Worm (Caenorhabditis elegans): ENCODE results near the gene clec-124.
"Not testable (repeated sequence)": the region's sequence is repeated elsewhere in the genome, so short reads cannot be mapped to it uniquely, and the experiment has no call there.

Gene clec-124

DNA sequence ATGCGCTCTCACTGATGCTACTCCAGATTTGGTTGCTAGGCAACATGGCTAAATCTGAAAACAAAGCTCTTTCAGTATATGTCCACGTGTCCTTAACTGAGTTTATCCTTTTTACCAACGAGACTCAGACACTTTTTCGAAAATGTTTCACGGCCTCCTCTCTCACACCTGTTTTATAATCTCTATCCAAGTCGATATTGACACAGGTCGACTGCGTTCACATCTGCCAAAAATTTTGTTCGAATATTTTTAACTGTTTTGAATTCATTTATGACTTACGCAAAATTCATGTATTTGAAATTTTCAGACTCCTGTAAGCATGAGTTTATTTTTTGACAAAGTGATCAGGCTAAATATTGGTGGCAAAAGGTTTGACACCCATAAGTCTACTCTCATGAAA, 33.7 kb upstream of the clec-124 start, which contains the start of gene ZC239.3:
ZC239.3 (plus strand) TSS at position 301 of the 400 bp plus-strand sequence.
- not testable (repeated sequence) for TF ChIP-seq cog-1 (tag; optimal IDR thresholded peaks at IDR 0.05); T22C8.4 (GFP tag; IDR thresholded peaks at IDR 0.05); klf-2 (GFP tag; conservative IDR thresholded peaks at IDR 0.05)

DNA sequence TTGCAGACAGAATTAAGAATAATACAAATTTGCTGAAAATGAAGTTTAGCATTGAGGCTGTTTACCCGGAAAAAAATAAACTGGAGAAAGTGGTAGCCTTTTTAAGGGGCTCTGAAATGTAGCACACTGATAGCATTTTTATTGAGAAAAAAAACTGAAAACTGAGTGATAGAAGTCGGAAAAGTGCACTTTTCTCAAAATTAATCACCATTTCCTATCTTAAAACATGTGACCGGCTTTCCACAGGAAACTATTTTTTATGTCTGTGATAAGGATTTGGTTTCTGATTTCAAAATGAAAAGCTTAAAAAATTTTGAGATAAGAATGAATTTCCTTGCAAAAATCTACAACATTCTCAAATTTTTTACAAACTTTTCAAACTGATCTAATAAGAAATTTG, 28.8 kb upstream of the clec-124 start, which contains the start of gene ZC239.22:
ZC239.22 (minus strand) TSS at position 101 of the 400 bp plus-strand sequence.
- TF ChIP-seq ref-1 (GFP tag; conservative IDR thresholded peaks at IDR 0.05) (no peak), tab-1 (GFP tag; IDR thresholded peaks at IDR 0.05) (no peak), cog-1 (tag; optimal IDR thresholded peaks at IDR 0.05) (no peak), flt-1 (GFP tag; IDR thresholded peaks at IDR 0.05) (no peak), T22C8.4 (GFP tag; IDR thresholded peaks at IDR 0.05) (no peak), ztf-23 (GFP tag; IDR thresholded peaks at IDR 0.05) (no peak), ztf-29 (GFP tag; IDR thresholded peaks at IDR 0.05) (no peak), klf-2 (GFP tag; conservative IDR thresholded peaks at IDR 0.05) (no peak), med-1 (GFP tag; optimal IDR thresholded peaks at IDR 0.05; ENCODE audit: insufficient read depth) (no peak)

DNA sequence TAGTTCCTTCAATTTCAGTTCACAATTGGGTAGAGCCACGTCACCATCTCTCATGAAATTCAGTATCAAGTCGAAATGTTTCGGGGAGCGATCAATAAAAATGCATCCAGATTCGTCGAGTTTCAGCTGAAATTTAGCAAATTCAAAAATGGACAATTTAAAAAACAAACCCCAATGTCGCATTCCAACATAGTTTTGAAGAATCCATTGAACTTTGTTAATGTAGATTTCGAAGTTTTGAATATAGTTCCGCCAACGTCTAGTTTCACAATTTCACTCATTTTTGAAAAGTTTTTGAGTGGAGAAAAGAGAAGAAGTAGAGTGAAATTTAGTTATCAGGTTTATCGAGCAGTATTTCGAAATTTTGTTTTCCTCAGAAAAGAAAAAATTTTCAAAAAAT, 27.8 kb upstream of the clec-124 start, which contains the start of gene ZC239.14:
ZC239.14 (minus strand) TSS at position 305 of the 400 bp plus-strand sequence.
- TF ChIP-seq ref-1 (GFP tag; conservative IDR thresholded peaks at IDR 0.05), result no peak
- TF ChIP-seq tab-1 (GFP tag; IDR thresholded peaks at IDR 0.05), result no peak
- TF ChIP-seq med-1 (GFP tag; optimal IDR thresholded peaks at IDR 0.05; ENCODE audit: insufficient read depth), result no peak
- TF ChIP-seq ztf-29 (GFP tag; IDR thresholded peaks at IDR 0.05), result no peak
- no peak for TF ChIP-seq ztf-23 (GFP tag; IDR thresholded peaks at IDR 0.05)
- no peak for TF ChIP-seq flt-1 (GFP tag; IDR thresholded peaks at IDR 0.05)
- no peak for TF ChIP-seq T22C8.4 (GFP tag; IDR thresholded peaks at IDR 0.05)
- TF ChIP-seq cog-1 (tag; optimal IDR thresholded peaks at IDR 0.05), result no peak
- no peak for TF ChIP-seq klf-2 (GFP tag; conservative IDR thresholded peaks at IDR 0.05)

DNA sequence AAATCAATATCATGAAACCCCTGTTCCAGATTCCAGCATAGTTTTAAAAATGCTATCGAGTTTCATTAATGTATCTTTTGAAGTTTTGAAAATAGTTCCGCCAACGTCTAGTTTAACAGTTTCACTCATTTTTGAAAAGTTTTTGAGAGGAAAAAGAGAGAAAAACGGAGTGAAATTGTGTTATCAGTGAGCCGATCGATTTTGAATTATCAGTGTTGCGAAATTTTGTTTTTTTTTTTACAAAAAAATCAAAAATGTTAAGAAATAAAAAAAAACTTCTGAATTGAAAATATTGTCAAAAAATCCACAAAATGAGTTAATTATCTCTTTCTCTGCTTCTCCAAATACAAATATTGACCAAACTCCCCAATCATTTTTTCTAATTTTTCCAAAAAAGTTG, 26.8 kb upstream of the clec-124 start, which contains the start of gene ZC239.13:
ZC239.13 (minus strand) TSS at position 154 of the 400 bp plus-strand sequence.
- TF ChIP-seq tab-1 (GFP tag; IDR thresholded peaks at IDR 0.05) (no peak), flt-1 (GFP tag; IDR thresholded peaks at IDR 0.05) (no peak), ztf-23 (GFP tag; IDR thresholded peaks at IDR 0.05) (no peak), klf-2 (GFP tag; conservative IDR thresholded peaks at IDR 0.05) (no peak), cog-1 (tag; optimal IDR thresholded peaks at IDR 0.05) (no peak), ztf-29 (GFP tag; IDR thresholded peaks at IDR 0.05) (no peak), T22C8.4 (GFP tag; IDR thresholded peaks at IDR 0.05) (no peak), med-1 (GFP tag; optimal IDR thresholded peaks at IDR 0.05; ENCODE audit: insufficient read depth) (no peak), ref-1 (GFP tag; conservative IDR thresholded peaks at IDR 0.05) (no peak)

DNA sequence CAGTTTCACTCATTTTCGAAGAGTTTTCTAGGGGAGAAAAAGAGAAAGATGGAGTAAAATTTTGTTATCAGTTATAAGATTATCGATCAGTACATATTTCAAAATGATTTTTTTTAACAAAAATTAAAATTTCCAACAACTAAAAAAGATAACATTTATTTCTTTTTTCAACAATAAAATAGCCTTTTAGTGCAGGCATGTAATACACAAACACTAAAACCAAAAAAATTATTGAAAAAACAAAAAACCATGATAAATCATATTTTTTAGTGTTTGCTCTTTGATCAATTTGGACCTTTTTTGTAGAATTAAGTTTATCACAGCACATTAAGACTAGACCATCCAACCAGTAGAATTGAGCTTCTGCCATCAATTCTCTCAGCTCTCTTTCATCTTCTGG, 24.9 kb upstream of the clec-124 start, which contains the start of gene ZC239.15:
ZC239.15 (minus strand) TSS at position 101 of the 400 bp plus-strand sequence.
- TF ChIP-seq ztf-29 (GFP tag; IDR thresholded peaks at IDR 0.05) (no peak), tab-1 (GFP tag; IDR thresholded peaks at IDR 0.05) (no peak), T22C8.4 (GFP tag; IDR thresholded peaks at IDR 0.05) (no peak)

DNA sequence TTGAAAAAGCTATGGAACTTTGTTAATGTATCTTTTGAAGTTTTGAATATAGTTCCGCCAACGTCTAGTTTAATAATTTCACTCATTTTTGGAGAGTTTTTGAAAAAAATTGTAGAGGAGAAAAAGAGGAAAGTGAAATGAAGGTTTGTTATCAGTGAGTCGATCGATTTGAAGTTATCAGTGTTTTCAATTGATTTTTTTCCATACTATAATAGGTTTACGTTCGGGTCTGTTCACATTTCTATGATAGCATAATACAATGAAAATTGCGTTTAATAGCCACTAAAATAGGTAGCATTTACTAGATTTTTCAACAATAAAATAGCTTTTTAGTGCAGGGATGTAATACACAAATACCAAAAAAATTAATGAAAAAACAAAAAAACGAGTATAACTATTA, 24.3 kb upstream of the clec-124 start, which contains the start of gene ZC239.16:
ZC239.16 (minus strand) TSS at position 120 of the 400 bp plus-strand sequence.
- TF ChIP-seq ref-1 (GFP tag; conservative IDR thresholded peaks at IDR 0.05) (no peak), med-1 (GFP tag; optimal IDR thresholded peaks at IDR 0.05; ENCODE audit: insufficient read depth) (no peak), ztf-29 (GFP tag; IDR thresholded peaks at IDR 0.05) (no peak), flt-1 (GFP tag; IDR thresholded peaks at IDR 0.05) (no peak), cog-1 (tag; optimal IDR thresholded peaks at IDR 0.05) (no peak), klf-2 (GFP tag; conservative IDR thresholded peaks at IDR 0.05) (no peak), tab-1 (GFP tag; IDR thresholded peaks at IDR 0.05) (no peak), T22C8.4 (GFP tag; IDR thresholded peaks at IDR 0.05) (no peak), ztf-23 (GFP tag; IDR thresholded peaks at IDR 0.05) (no peak)

DNA sequence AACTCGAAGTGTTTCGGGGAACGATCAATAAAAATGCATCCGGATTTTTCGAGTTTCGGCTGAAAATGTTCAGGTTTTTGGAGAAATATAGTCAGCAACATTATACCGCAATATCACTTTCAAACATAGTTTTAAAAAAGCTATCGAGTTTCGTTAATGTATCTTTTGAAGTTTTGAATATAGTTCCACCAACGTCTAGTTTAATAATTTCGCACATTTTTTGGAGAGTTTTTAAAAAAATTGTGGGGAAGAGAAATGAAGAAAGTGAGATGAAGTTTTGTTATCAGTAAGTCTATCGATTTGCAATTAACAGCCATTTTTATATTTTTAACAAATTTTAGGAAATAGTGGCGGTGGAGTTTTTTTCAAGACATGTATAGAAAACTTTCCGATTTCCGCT, 23.7 kb upstream of the clec-124 start, which contains the start of gene ZC239.17:
ZC239.17 (minus strand) TSS at position 101 of the 400 bp plus-strand sequence.
- TF ChIP-seq ref-1 (GFP tag; conservative IDR thresholded peaks at IDR 0.05) (no peak), tab-1 (GFP tag; IDR thresholded peaks at IDR 0.05) (no peak), cog-1 (tag; optimal IDR thresholded peaks at IDR 0.05) (no peak), med-1 (GFP tag; optimal IDR thresholded peaks at IDR 0.05; ENCODE audit: insufficient read depth) (no peak), klf-2 (GFP tag; conservative IDR thresholded peaks at IDR 0.05) (no peak), T22C8.4 (GFP tag; IDR thresholded peaks at IDR 0.05) (no peak), flt-1 (GFP tag; IDR thresholded peaks at IDR 0.05) (no peak), ztf-29 (GFP tag; IDR thresholded peaks at IDR 0.05) (no peak), ztf-23 (GFP tag; IDR thresholded peaks at IDR 0.05) (no peak)

DNA sequence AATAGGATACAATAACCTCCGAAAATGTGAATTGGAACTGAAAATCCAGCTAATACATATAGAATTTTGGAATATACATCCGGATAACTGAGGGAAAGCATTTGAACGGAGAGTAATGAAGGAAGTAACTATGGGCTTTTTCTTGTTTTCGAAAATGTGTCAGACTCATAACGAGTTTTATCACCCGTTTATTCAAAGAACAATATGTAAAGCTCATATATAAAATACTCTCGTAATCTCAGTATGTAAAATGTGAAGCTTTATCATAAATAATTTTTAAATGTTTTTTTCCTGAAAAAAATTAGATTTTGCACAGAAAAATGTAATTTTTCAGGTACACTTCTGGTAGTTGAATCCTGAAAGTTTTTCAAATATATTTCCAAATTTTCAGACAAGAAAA, 19.1 kb upstream of the clec-124 start, which contains the start of gene srh-297:
srh-297 (minus strand) TSS at position 101 of the 400 bp plus-strand sequence.
- TF ChIP-seq med-1 (GFP tag; optimal IDR thresholded peaks at IDR 0.05; ENCODE audit: insufficient read depth) (no peak), flt-1 (GFP tag; IDR thresholded peaks at IDR 0.05) (no peak), tab-1 (GFP tag; IDR thresholded peaks at IDR 0.05) (no peak), cog-1 (tag; optimal IDR thresholded peaks at IDR 0.05) (no peak), klf-2 (GFP tag; conservative IDR thresholded peaks at IDR 0.05) (no peak)

DNA sequence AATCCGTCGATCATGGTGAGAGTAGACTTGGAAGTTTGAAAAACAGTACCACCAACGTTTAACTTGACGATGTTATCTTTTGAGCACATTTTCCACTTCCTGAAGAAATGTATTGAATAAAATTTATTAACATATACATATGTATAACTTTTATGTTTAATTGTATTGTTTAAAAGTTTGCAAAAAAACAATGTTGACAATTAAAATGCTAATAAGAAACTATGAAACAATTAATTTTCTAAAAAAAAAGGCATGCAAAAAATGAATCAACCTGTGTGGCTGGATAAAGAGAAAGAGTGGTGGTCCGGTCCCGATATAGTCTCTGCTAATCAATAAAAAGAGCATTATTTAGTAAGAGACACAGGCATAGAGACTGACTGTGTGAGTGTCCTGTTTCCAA, 14.8 kb upstream of the clec-124 start, which contains the start of gene C17F4.8:
C17F4.8 (minus strand) TSS at position 101 of the 400 bp plus-strand sequence.
- TF ChIP-seq ztf-29 (GFP tag; IDR thresholded peaks at IDR 0.05) (no peak), tab-1 (GFP tag; IDR thresholded peaks at IDR 0.05) (no peak), klf-2 (GFP tag; conservative IDR thresholded peaks at IDR 0.05) (no peak), med-1 (GFP tag; optimal IDR thresholded peaks at IDR 0.05; ENCODE audit: insufficient read depth) (no peak), T22C8.4 (GFP tag; IDR thresholded peaks at IDR 0.05) (no peak), ref-1 (GFP tag; conservative IDR thresholded peaks at IDR 0.05) (no peak), ztf-23 (GFP tag; IDR thresholded peaks at IDR 0.05) (no peak)

DNA sequence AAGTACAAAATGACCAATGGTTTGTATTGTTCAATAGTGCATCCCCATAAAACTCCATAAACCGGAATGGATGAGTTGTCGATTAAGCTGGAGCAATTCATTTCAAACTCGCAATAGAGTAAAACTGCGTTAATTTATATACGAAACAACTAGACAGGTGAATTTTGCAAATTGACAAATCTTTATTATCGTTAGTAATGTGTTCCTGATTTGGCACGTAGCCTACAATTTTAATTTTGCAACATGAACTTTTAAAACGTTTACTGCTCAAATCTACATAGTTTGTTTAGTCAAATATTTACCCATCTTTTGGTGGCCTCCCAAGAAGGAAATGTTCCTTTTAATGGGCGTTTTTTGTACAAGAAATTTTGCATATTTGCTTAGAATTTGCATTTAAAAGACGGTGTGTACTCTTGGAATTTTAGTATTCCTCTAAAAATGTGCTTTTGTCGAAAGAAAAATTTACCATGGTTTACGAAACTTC, 12.4 kb upstream of the clec-124 start, which contains the start of the genes srz-67 and C17F4.11:
srz-67 (minus strand) TSS at position 101 of the 484 bp plus-strand sequence.
C17F4.11 (plus strand) TSS at position 434 of the 484 bp plus-strand sequence.
- TF ChIP-seq cog-1 (tag; optimal IDR thresholded peaks at IDR 0.05) (no peak), med-1 (GFP tag; optimal IDR thresholded peaks at IDR 0.05; ENCODE audit: insufficient read depth) (no peak), klf-2 (GFP tag; conservative IDR thresholded peaks at IDR 0.05) (no peak), ztf-29 (GFP tag; IDR thresholded peaks at IDR 0.05) (no peak), tab-1 (GFP tag; IDR thresholded peaks at IDR 0.05) (no peak), ztf-23 (GFP tag; IDR thresholded peaks at IDR 0.05) (no peak), T22C8.4 (GFP tag; IDR thresholded peaks at IDR 0.05) (no peak), flt-1 (GFP tag; IDR thresholded peaks at IDR 0.05) (no peak), ref-1 (GFP tag; conservative IDR thresholded peaks at IDR 0.05) (no peak)

Measured in whole organism, midembryonic.